Worm (Caenorhabditis elegans) whole organism, late embryonic: Measurements from ENCODE around the gene T19C3.4.

Experiments
- C08G9.2 ChIP-seq: sonication (generic microtip); optimal IDR thresholded peaks from 2 replicates; lab custom pipeline; 2016; ENCODE audit warnings: mild to moderate bottlenecking, missing genetic modification characterization, moderate library complexity, missing compliant biosample characterization
- F13H6.1 ChIP-seq: sonication (generic microtip); optimal IDR thresholded peaks from 2 replicates; lab custom pipeline; 2016; ENCODE audit warnings: missing genetic modification characterization, missing compliant biosample characterization
- K02D7.2 ChIP-seq: sonication (generic microtip); optimal IDR thresholded peaks from 2 replicates; lab custom pipeline; 2017; ENCODE audit warnings: mild to moderate bottlenecking, missing genetic modification characterization, missing compliant biosample characterization
- K09A11.1 ChIP-seq: sonication (generic microtip); optimal IDR thresholded peaks from 2 replicates; lab custom pipeline; 2017; ENCODE audit warnings: antibody characterized with exemption, mild to moderate bottlenecking, missing genetic modification characterization, missing compliant biosample characterization; ENCODE audit not compliant: insufficient read depth
- T23F11.4 ChIP-seq: fragments of 200-800 bp; sonication (Bioruptor generic); optimal IDR thresholded peaks from 2 replicates; lab custom pipeline; 2018; ENCODE audit warnings: mild to moderate bottlenecking, missing genetic modification characterization, missing compliant biosample characterization
- Y22D7AL.16 ChIP-seq: sonication (generic microtip); optimal IDR thresholded peaks from 2 replicates; lab custom pipeline; 2016; ENCODE audit warnings: missing genetic modification characterization, missing compliant biosample characterization
- ahr-1 ChIP-seq: sonication (generic microtip); optimal IDR thresholded peaks from 2 replicates; lab custom pipeline; 2016; ENCODE audit warnings: missing genetic modification characterization, missing compliant biosample characterization
- ama-1 ChIP-seq: fragments of 150-350 bp; optimal IDR thresholded peaks from 2 replicates; lab custom pipeline; 2014
- ceh-18 ChIP-seq: sonication (generic microtip); optimal IDR thresholded peaks from 2 replicates; lab custom pipeline; 2016; ENCODE audit warnings: missing genetic modification characterization, missing compliant biosample characterization
- ceh-2 ChIP-seq: sonication (generic microtip); optimal IDR thresholded peaks from 2 replicates; lab custom pipeline; 2016; ENCODE audit warnings: missing genotype, missing genetic modification characterization, missing compliant biosample characterization
- ceh-24 ChIP-seq: sonication (generic microtip); optimal IDR thresholded peaks from 2 replicates; lab custom pipeline; 2016; ENCODE audit warnings: mild to moderate bottlenecking, missing genetic modification characterization, missing compliant biosample characterization
- ceh-30 ChIP-seq: fragments of 150-350 bp; optimal IDR thresholded peaks from 2 replicates; lab custom pipeline; 2014; ENCODE audit warnings: missing biosample characterization, missing genetic modification characterization
- ceh-31 ChIP-seq: sonication (generic microtip); optimal IDR thresholded peaks from 2 replicates; lab custom pipeline; 2016; ENCODE audit warnings: missing genetic modification characterization, missing compliant biosample characterization
- ceh-45 ChIP-seq: fragments of 200-800 bp; sonication (Bioruptor generic); IDR thresholded peaks from 2 replicates; pipeline ENCODE4 v1.3.6; 2022; ENCODE audit warnings: missing genetic modification reagents, missing genetic modification characterization, missing compliant biosample characterization
- ceh-48 ChIP-seq: sonication (generic microtip); optimal IDR thresholded peaks from 2 replicates; lab custom pipeline; 2016; ENCODE audit warnings: missing genetic modification characterization, inconsistent platforms, missing compliant biosample characterization
- ceh-6 ChIP-seq: fragments of 200-800 bp; sonication (Bioruptor generic); optimal IDR thresholded peaks from 2 replicates; lab custom pipeline; 2018; ENCODE audit warnings: mild to moderate bottlenecking, missing genetic modification characterization, missing compliant biosample characterization
- che-1 ChIP-seq: sonication (generic microtip); optimal IDR thresholded peaks from 2 replicates; lab custom pipeline; 2016; ENCODE audit warnings: mild to moderate bottlenecking, missing genetic modification characterization, missing compliant biosample characterization
- elt-2 ChIP-seq: sonication (generic microtip); optimal IDR thresholded peaks from 2 replicates; lab custom pipeline; 2016; ENCODE audit warnings: missing genetic modification reagents, missing genetic modification characterization, missing compliant biosample characterization
- elt-4 ChIP-seq: sonication (generic microtip); optimal IDR thresholded peaks from 2 replicates; lab custom pipeline; 2016; ENCODE audit warnings: missing genetic modification characterization, missing compliant biosample characterization
- eyg-1 ChIP-seq: sonication (generic microtip); optimal IDR thresholded peaks from 2 replicates; lab custom pipeline; 2016; ENCODE audit warnings: missing genotype, missing genetic modification characterization, missing compliant biosample characterization
- fkh-10 ChIP-seq: fragments of 150-350 bp; optimal IDR thresholded peaks from 2 replicates; lab custom pipeline; 2014; ENCODE audit warnings: missing biosample characterization, missing genetic modification reagents, missing genetic modification characterization
- fkh-6 ChIP-seq: sonication (generic microtip); optimal IDR thresholded peaks from 2 replicates; lab custom pipeline; 2016; ENCODE audit warnings: missing genetic modification characterization, missing compliant biosample characterization
- gmeb-2 ChIP-seq: sonication (generic microtip); optimal IDR thresholded peaks from 2 replicates; lab custom pipeline; 2016; ENCODE audit warnings: missing genetic modification characterization, inconsistent platforms, missing compliant biosample characterization
- hlh-15 ChIP-seq: sonication (generic microtip); optimal IDR thresholded peaks from 2 replicates; lab custom pipeline; 2016; ENCODE audit warnings: missing genetic modification characterization, missing compliant biosample characterization
- hlh-30 ChIP-seq: sonication (generic microtip); optimal IDR thresholded peaks from 2 replicates; lab custom pipeline; 2017; ENCODE audit warnings: antibody characterized with exemption, missing genetic modification characterization, missing compliant biosample characterization; ENCODE audit not compliant: insufficient read depth
- hlh-6 ChIP-seq: sonication (generic microtip); optimal IDR thresholded peaks from 2 replicates; lab custom pipeline; 2016; ENCODE audit warnings: missing genotype, missing genetic modification characterization, missing compliant biosample characterization
- madf-2 ChIP-seq: sonication (generic microtip); optimal IDR thresholded peaks from 2 replicates; lab custom pipeline; 2017; ENCODE audit warnings: missing genetic modification characterization, missing compliant biosample characterization
- mec-3 ChIP-seq: sonication (generic microtip); optimal IDR thresholded peaks from 2 replicates; lab custom pipeline; 2016; ENCODE audit warnings: borderline replicate concordance, missing genetic modification characterization, missing compliant biosample characterization
- nfya-1 ChIP-seq: sonication (generic microtip); optimal IDR thresholded peaks from 2 replicates; lab custom pipeline; 2017; ENCODE audit warnings: missing genetic modification characterization, mild to moderate bottlenecking, missing compliant biosample characterization, antibody characterized with exemption, moderate library complexity
- nhr-11 ChIP-seq: fragments of 150-350 bp; optimal IDR thresholded peaks from 2 replicates; lab custom pipeline; 2014; ENCODE audit warnings: missing biosample characterization, missing genetic modification characterization
- npax-4 ChIP-seq: sonication (generic microtip); optimal IDR thresholded peaks from 2 replicates; lab custom pipeline; 2016; ENCODE audit warnings: missing genetic modification characterization, missing compliant biosample characterization
- odd-2 ChIP-seq: sonication (generic microtip); optimal IDR thresholded peaks from 2 replicates; lab custom pipeline; 2017; ENCODE audit warnings: antibody characterized with exemption, mild to moderate bottlenecking, missing genetic modification characterization, missing compliant biosample characterization
- pha-2 ChIP-seq: sonication (generic microtip); optimal IDR thresholded peaks from 2 replicates; lab custom pipeline; 2017; ENCODE audit warnings: mild to moderate bottlenecking, missing genetic modification characterization, missing compliant biosample characterization
- pha-4 ChIP-seq: fragments of 150-350 bp; optimal IDR thresholded peaks from 2 replicates; lab custom pipeline; 2018; ENCODE audit warnings: missing biosample characterization, missing genetic modification reagents, missing genetic modification characterization
- pros-1 ChIP-seq: fragments of 150-350 bp; optimal IDR thresholded peaks from 2 replicates; lab custom pipeline; 2014; ENCODE audit warnings: missing biosample characterization, missing genetic modification reagents, missing genetic modification characterization
- ref-2 ChIP-seq: sonication (generic microtip); optimal IDR thresholded peaks from 2 replicates; lab custom pipeline; 2016; ENCODE audit warnings: missing genetic modification characterization, missing compliant biosample characterization
- rnt-1 ChIP-seq: sonication (generic microtip); optimal IDR thresholded peaks from 2 replicates; lab custom pipeline; 2016; ENCODE audit warnings: missing genetic modification characterization, missing compliant biosample characterization
- sdc-2 ChIP-seq: sonication (generic microtip); optimal IDR thresholded peaks from 2 replicates; lab custom pipeline; 2016; ENCODE audit warnings: missing genotype, missing genetic modification characterization, missing compliant biosample characterization
- sox-2 ChIP-seq: fragments of 200-800 bp; sonication (Bioruptor generic); IDR thresholded peaks from 2 replicates; pipeline ENCODE4 v1.3.6; 2022; ENCODE audit warnings: missing genetic modification reagents, missing genetic modification characterization, missing compliant biosample characterization
- tbx-2 ChIP-seq: sonication (generic microtip); optimal IDR thresholded peaks from 2 replicates; lab custom pipeline; 2016; ENCODE audit warnings: missing genetic modification characterization, missing compliant biosample characterization
- tbx-7 ChIP-seq: sonication (generic microtip); optimal IDR thresholded peaks from 2 replicates; lab custom pipeline; 2016; ENCODE audit warnings: missing genotype, missing genetic modification characterization, missing compliant biosample characterization
- ttx-3 ChIP-seq: sonication (generic microtip); optimal IDR thresholded peaks from 2 replicates; lab custom pipeline; 2016; ENCODE audit warnings: missing genetic modification reagents, missing genetic modification characterization, missing compliant biosample characterization
- unc-3 ChIP-seq, 2 experiments: fragments of 200-800 bp in 1 of 2; sonication (Bioruptor generic) in 1 of 2; sonication (generic microtip) in 1 of 2; conservative IDR thresholded peaks in 1 of 2; optimal IDR thresholded peaks in 1 of 2; 2 replicates each; pipeline versions ENCODE4 v1.3.6 to Lab custom; 2016 to 2022; ENCODE audit warnings: missing compliant biosample characterization in 2 of 2, missing genetic modification characterization in 2 of 2, missing genetic modification reagents in 1 of 2
- unc-42 ChIP-seq: sonication (generic microtip); optimal IDR thresholded peaks from 2 replicates; lab custom pipeline; 2016; ENCODE audit warnings: missing genotype, missing genetic modification characterization, missing compliant biosample characterization
- unc-55 ChIP-seq: sonication (generic microtip); optimal IDR thresholded peaks from 2 replicates; lab custom pipeline; 2017; ENCODE audit warnings: missing biosample characterization, missing genetic modification reagents, missing genetic modification characterization
- unc-86 ChIP-seq: sonication (generic microtip); optimal IDR thresholded peaks from 2 replicates; lab custom pipeline; 2016; ENCODE audit warnings: missing genetic modification characterization, missing compliant biosample characterization
- zip-5 ChIP-seq: sonication (generic microtip); optimal IDR thresholded peaks from 2 replicates; lab custom pipeline; 2016; ENCODE audit warnings: missing genetic modification characterization, missing compliant biosample characterization

T19C3.4 gene

DNA sequence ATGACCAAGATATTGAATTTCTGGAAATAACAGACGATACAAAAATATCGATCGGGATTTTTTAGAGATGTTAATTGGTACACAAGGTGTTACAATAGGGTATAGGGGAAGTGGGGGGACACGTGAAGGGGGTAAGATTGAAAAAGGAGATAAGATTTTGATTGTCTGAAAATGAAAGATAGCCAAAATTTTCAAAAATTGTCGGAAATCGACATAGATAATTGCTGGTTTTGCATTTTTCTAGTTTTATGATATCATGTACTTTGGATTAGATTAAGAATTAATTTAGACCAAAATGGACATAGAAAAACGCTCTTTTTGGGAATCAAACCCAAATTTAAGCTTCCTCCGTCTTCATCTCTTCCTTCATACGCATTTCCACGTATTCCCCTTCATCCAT lies 7.8 kb upstream of the T19C3.4 start, which contains the start of gene T19C3.5:
Gene T19C3.5 (minus strand): TSS at position 101 of the 400 bp plus-strand sequence.
- TF ChIP-seq nhr-11 (tag; lab: Kevin White, UChicago): no peak
- TF ChIP-seq C08G9.2 (tag; lab: Kevin White, UChicago): no peak
- TF ChIP-seq hlh-15: no peak
- no peak for TF ChIP-seq elt-4 (tag; lab: Kevin White, UChicago)
- TF ChIP-seq pros-1 (tag; lab: Kevin White, UChicago): no peak
- no peak for TF ChIP-seq unc-3 (GFP tag; conservative IDR thresholded peaks at IDR 0.05; lab: Robert Waterston, UW)
- TF ChIP-seq unc-3 (tag; optimal IDR thresholded peaks at IDR 0.05; lab: Kevin White, UChicago): no peak
- no peak for TF ChIP-seq npax-4 (tag; lab: Kevin White, UChicago)
- no peak for TF ChIP-seq gmeb-2 (tag; lab: Kevin White, UChicago)
- no peak for TF ChIP-seq fkh-10 (GFP tag; lab: Kevin White, UChicago)
- TF ChIP-seq eyg-1 (tag; lab: Kevin White, UChicago): no peak
- no peak for TF ChIP-seq tbx-7 (tag; lab: Kevin White, UChicago)
- TF ChIP-seq T23F11.4 (GFP tag; lab: Kevin White, UChicago): no peak
- TF ChIP-seq mec-3 (tag; lab: Kevin White, UChicago): no peak
- TF ChIP-seq hlh-30 (tag; lab: Kevin White, UChicago): no peak
- TF ChIP-seq fkh-6: no peak
- TF ChIP-seq ceh-2 (tag; lab: Kevin White, UChicago): no peak
- TF ChIP-seq pha-2 (tag; lab: Kevin White, UChicago): no peak

DNA sequence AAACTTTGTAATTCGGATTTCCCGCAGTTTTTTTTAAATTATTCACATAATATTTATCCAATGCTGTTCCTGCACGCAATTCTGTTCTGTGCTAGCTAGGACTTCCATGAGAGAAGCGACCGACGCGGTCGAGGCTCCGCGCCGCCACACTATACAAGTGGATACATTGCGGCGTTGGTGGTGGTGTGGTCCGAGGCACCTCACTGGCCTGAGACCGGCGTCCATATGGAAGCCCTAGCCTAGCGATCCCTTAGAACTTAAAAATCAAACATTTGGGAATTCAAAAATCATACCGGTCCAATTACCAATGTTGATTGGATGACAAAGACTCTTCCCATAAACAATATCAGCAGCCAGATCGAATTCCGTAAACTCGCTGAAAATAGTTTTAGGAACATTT lies 6.0 kb upstream of the T19C3.4 start:
- TF ChIP-seq unc-42 (tag; lab: Kevin White, UChicago) (no peak), ceh-48 (tag; lab: Kevin White, UChicago) (no peak), tbx-7 (tag; lab: Kevin White, UChicago) (no peak), hlh-30 (tag; lab: Kevin White, UChicago) (no peak), ceh-45 (GFP tag; lab: Robert Waterston, UW) (no peak), pha-4 (tag; lab: Kevin White, UChicago) (no peak), ceh-31 (tag; lab: Kevin White, UChicago) (no peak), odd-2 (no peak), Y22D7AL.16 (tag; lab: Kevin White, UChicago) (no peak), mec-3 (tag; lab: Kevin White, UChicago) (no peak), hlh-6 (tag; lab: Kevin White, UChicago) (no peak)
- TF ChIP-seq, all 69 proteins: peak for 0

DNA sequence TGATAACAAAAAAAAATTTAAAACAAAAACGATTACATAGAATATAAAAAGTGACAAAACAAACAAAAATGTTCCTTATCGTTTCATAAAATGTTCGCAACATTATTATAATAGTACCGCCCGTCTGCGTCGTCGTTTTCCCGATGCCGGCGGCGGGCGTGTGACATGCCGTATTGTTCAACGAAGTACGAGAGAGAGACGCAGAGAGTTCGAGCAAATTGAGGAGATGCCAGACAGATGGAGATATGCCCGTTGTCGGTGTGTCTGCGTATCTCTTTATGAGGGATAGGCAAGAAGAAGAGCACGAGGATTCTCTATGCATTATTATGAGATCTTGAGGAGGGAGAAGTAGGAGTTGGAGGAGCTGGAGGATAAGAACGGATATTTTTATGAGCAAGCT lies 3.7 kb upstream of the T19C3.4 start:
- TF ChIP-seq pros-1 (tag; lab: Kevin White, UChicago): peak; percentile 74
- TF ChIP-seq madf-2 (tag; lab: Kevin White, UChicago): no peak
- TF ChIP-seq ceh-18 (tag; lab: Kevin White, UChicago): peak; percentile 88
- peak; percentile 54 for TF ChIP-seq ref-2 (tag; lab: Kevin White, UChicago)
- TF ChIP-seq unc-55 (GFP tag; lab: Kevin White, UChicago): peak; percentile 96
- no peak for TF ChIP-seq fkh-10 (GFP tag; lab: Kevin White, UChicago)
- TF ChIP-seq ceh-31 (tag; lab: Kevin White, UChicago): peak; percentile 79
- TF ChIP-seq ttx-3: no peak
- TF ChIP-seq unc-86 (tag; lab: Kevin White, UChicago): no peak
- TF ChIP-seq elt-2 (tag; lab: Kevin White, UChicago): peak; percentile 68
- TF ChIP-seq ceh-6: no peak
- no peak for TF ChIP-seq Y22D7AL.16 (tag; lab: Kevin White, UChicago)
- peak; percentile 62 for TF ChIP-seq tbx-2
- TF ChIP-seq ceh-24 (tag; lab: Kevin White, UChicago): no peak
- no peak for TF ChIP-seq K02D7.2 (tag; lab: Kevin White, UChicago)
- no peak for TF ChIP-seq ama-1 (lab: Kevin White, UChicago)
- TF ChIP-seq fkh-6: no peak
- TF ChIP-seq nfya-1 (tag; lab: Kevin White, UChicago): peak; percentile 85
- no peak for TF ChIP-seq zip-5 (tag; lab: Kevin White, UChicago)
- peak; percentile 96 for TF ChIP-seq hlh-30 (tag; lab: Kevin White, UChicago)
- TF ChIP-seq ceh-48 (tag; lab: Kevin White, UChicago): peak; percentile 17
- no peak for TF ChIP-seq che-1 (tag; lab: Kevin White, UChicago)
- peak; percentile 49 for TF ChIP-seq rnt-1 (tag; lab: Kevin White, UChicago)
- no peak for TF ChIP-seq ahr-1
- peak; percentile 4 for TF ChIP-seq F13H6.1 (tag; lab: Kevin White, UChicago)
- peak; percentile 36 for TF ChIP-seq K09A11.1 (tag; lab: Kevin White, UChicago)
- no peak for TF ChIP-seq mec-3 (tag; lab: Kevin White, UChicago)
- no peak for TF ChIP-seq tbx-7 (tag; lab: Kevin White, UChicago)
- peak; percentile 71 for TF ChIP-seq unc-42 (tag; lab: Kevin White, UChicago)
- no peak for TF ChIP-seq sdc-2 (tag; lab: Kevin White, UChicago)
- peak; percentile 29 for TF ChIP-seq ceh-30 (tag; lab: Kevin White, UChicago)
- no peak; the same call in 1 of the 2 replicates for TF ChIP-seq sox-2 (GFP tag; lab: Robert Waterston, UW)
